Worm (Caenorhabditis elegans): Measurements from ENCODE around the gene Y48B6A.5.
A peak's percentile ranks its signal among the peaks of the same experiment; 100 is the strongest.

Gene Y48B6A.5

DNA sequence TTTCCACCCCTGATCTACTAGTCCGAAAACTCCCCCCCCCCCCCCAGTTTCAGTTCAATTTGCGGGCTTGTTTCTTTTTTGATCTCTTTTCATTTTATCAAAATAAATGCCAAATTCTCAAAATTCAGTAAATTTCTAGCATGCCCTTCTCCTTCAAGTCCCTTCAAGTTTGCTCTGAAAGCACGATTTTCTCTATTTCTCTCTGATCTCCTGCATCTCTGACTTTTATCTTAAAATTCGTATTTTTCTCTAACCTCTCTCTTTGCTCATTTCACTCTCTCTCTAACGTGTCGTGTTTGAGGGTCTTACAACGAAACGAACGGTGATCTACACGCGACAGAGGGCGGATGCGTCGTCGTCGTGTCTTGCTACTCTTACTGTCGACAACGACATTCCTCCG is 30.3 kb upstream of the Y48B6A.5 start, which contains the start of gene ace-3:
ace-3 (plus strand) TSS at position 301 of the 400 bp plus-strand sequence.
- TF ChIP-seq hlh-30 (tag; optimal IDR thresholded peaks at IDR 0.05; ENCODE audit: insufficient read depth) (no peak), C08G9.2 (tag; optimal IDR thresholded peaks at IDR 0.05) (no peak), ceh-45 (GFP tag; IDR thresholded peaks at IDR 0.05) (no peak), nhr-11 (tag; optimal IDR thresholded peaks at IDR 0.05) (no peak), fkh-6 (tag; optimal IDR thresholded peaks at IDR 0.05) (no peak), che-1 (tag; optimal IDR thresholded peaks at IDR 0.05) (no peak)

DNA sequence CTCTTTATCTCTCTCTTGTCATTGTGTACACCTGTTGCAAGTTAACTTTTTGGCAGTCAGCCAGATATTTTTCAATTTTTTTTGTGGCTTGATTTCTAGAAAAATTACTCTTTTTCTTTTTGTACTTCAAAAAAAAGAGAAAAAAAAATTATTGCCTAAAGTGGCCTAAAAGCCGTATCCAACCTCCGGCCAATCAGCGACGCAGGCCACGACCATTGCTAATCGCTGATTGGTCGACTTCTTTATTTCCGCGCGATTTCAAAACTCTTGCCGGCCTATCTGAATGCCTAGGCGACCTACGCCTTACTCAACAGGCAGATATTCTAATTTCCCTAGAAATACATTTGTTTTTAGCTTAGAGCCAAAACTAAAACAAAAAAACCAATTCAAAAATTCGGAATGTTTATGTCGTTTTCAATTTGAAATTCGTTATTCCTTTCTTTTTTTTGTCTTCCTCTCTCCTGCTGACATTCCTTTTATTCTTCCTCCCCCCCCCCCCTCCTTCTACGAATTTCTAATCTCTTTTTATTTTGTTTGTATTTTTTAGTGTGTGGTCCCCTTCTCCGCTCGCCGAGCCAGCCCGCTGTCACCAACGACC is 22.6 kb upstream of the Y48B6A.5 start, which contains the start of gene ace-4:
ace-4 (plus strand) TSS at position 548 of the 598 bp plus-strand sequence.
- no peak for TF ChIP-seq K02D7.2 (tag; optimal IDR thresholded peaks at IDR 0.05)
- peak; percentile 77 for TF ChIP-seq nfya-1 (tag; optimal IDR thresholded peaks at IDR 0.05)
- TF ChIP-seq mec-3 (tag; optimal IDR thresholded peaks at IDR 0.05; ENCODE audit: borderline replicate concordance) = no peak
- TF ChIP-seq sdc-2 (tag; optimal IDR thresholded peaks at IDR 0.05) = no peak
- no peak for TF ChIP-seq ceh-14 (tag; optimal IDR thresholded peaks at IDR 0.05)
- TF ChIP-seq unc-55 (GFP tag; optimal IDR thresholded peaks at IDR 0.05) = no peak

ce11 chrII:14195931-14196330 is 20.9 kb upstream of the Y48B6A.5 start:
- no peak for TF ChIP-seq pha-4 (tag; optimal IDR thresholded peaks at IDR 0.05)
- no peak for TF ChIP-seq tbx-2 (tag; optimal IDR thresholded peaks at IDR 0.05)
- no peak for TF ChIP-seq F13H6.1 (tag; optimal IDR thresholded peaks at IDR 0.05)
- TF ChIP-seq ceh-14 (tag; optimal IDR thresholded peaks at IDR 0.05) = no peak
- TF ChIP-seq unc-55 (GFP tag; optimal IDR thresholded peaks at IDR 0.05) = no peak
- no peak for TF ChIP-seq ceh-18 (tag; optimal IDR thresholded peaks at IDR 0.05)
- no peak for TF ChIP-seq ahr-1 (tag; optimal IDR thresholded peaks at IDR 0.05)
- TF ChIP-seq hlh-30 (tag; optimal IDR thresholded peaks at IDR 0.05; ENCODE audit: insufficient read depth) = no peak
- TF ChIP-seq sox-4 (tag; optimal IDR thresholded peaks at IDR 0.05) = no peak
- no peak for TF ChIP-seq K09A11.1 (tag; optimal IDR thresholded peaks at IDR 0.05; ENCODE audit: insufficient read depth)
- no peak for TF ChIP-seq C08G9.2 (tag; optimal IDR thresholded peaks at IDR 0.05)
- TF ChIP-seq ceh-31 (tag; optimal IDR thresholded peaks at IDR 0.05) = peak; percentile 17
- no peak for TF ChIP-seq hlh-8 (tag; optimal IDR thresholded peaks at IDR 0.05)
- no peak for TF ChIP-seq ceh-22 (tag; optimal IDR thresholded peaks at IDR 0.05)
- TF ChIP-seq unc-42 (tag; optimal IDR thresholded peaks at IDR 0.05) = peak; percentile 8

ce11 chrII:14187456-14187855 is 12.5 kb upstream of the Y48B6A.5 start:
- no peak for TF ChIP-seq npax-4 (tag; optimal IDR thresholded peaks at IDR 0.05)
- TF ChIP-seq pag-3 (tag; optimal IDR thresholded peaks at IDR 0.05; ENCODE audit: borderline replicate concordance) = no peak
- TF ChIP-seq Y22D7AL.16 (tag; optimal IDR thresholded peaks at IDR 0.05) = no peak
- TF ChIP-seq ceh-34 (tag; optimal IDR thresholded peaks at IDR 0.05) = no peak
- TF ChIP-seq nfya-1 (tag; optimal IDR thresholded peaks at IDR 0.05) = no peak
- TF ChIP-seq ceh-48 (tag; optimal IDR thresholded peaks at IDR 0.05) = no peak
- TF ChIP-seq pax-1 (tag; optimal IDR thresholded peaks at IDR 0.05) = no peak
- no peak for TF ChIP-seq hlh-15 (tag; optimal IDR thresholded peaks at IDR 0.05)
- TF ChIP-seq odd-2 (tag; optimal IDR thresholded peaks at IDR 0.05) = no peak
- no peak for TF ChIP-seq ceh-31 (tag; optimal IDR thresholded peaks at IDR 0.05)
- no peak for TF ChIP-seq unc-3 (GFP tag; conservative IDR thresholded peaks at IDR 0.05)
- TF ChIP-seq unc-3 (tag; optimal IDR thresholded peaks at IDR 0.05) = no peak
- no peak for TF ChIP-seq ceh-2 (tag; optimal IDR thresholded peaks at IDR 0.05)

ce11 chrII:14186937-14187336 is 11.9 kb upstream of the Y48B6A.5 start:
- TF ChIP-seq npax-4 (tag; optimal IDR thresholded peaks at IDR 0.05) (no peak), ceh-31 (tag; optimal IDR thresholded peaks at IDR 0.05) (peak; percentile 32)

Measured in whole organism, late embryonic.